Worm (Caenorhabditis elegans) whole organism, L2 larva: Measurements from ENCODE around the gene tag-278.

Experiments
- C34F6.9 ChIP-seq: fragments of 150-350 bp; optimal IDR thresholded peaks from 2 replicates; lab custom pipeline; 2014; ENCODE audit warnings: missing biosample characterization, missing genetic modification characterization
- F13H6.1 ChIP-seq: sonication (generic microtip); optimal IDR thresholded peaks from 2 replicates; lab custom pipeline; 2016; ENCODE audit warnings: missing genetic modification characterization, missing compliant biosample characterization
- R02D3.7 ChIP-seq: fragments of 150-350 bp; optimal IDR thresholded peaks from 2 replicates; lab custom pipeline; 2014; ENCODE audit warnings: missing biosample characterization, missing genetic modification characterization
- Y55F3AM.14 ChIP-seq: fragments of 200-800 bp; sonication (Bioruptor generic); optimal IDR thresholded peaks from 2 replicates; lab custom pipeline; 2018; ENCODE audit warnings: mild to moderate bottlenecking, missing genetic modification characterization, missing compliant biosample characterization
- alr-1 ChIP-seq: fragments of 150-350 bp; optimal IDR thresholded peaks from 2 replicates; lab custom pipeline; 2014; ENCODE audit warnings: missing biosample characterization, missing genetic modification characterization
- aly-2 ChIP-seq: fragments of 150-350 bp; optimal IDR thresholded peaks from 2 replicates; lab custom pipeline; 2014; ENCODE audit warnings: missing biosample characterization, missing genetic modification characterization
- ama-1 ChIP-seq: fragments of 150-350 bp; optimal IDR thresholded peaks from 2 replicates; lab custom pipeline; 2018; ENCODE audit warnings: inconsistent platforms
- blmp-1 ChIP-seq: sonication (generic microtip); optimal IDR thresholded peaks from 2 replicates; lab custom pipeline; 2017; ENCODE audit warnings: missing genetic modification characterization, mild to moderate bottlenecking, missing compliant biosample characterization, antibody characterized with exemption, moderate library complexity; ENCODE audit not compliant: insufficient read depth
- ceh-16 ChIP-seq: fragments of 150-350 bp; optimal IDR thresholded peaks from 2 replicates; lab custom pipeline; 2014; ENCODE audit warnings: missing biosample characterization, missing genetic modification characterization
- ceh-82 ChIP-seq: fragments of 150-350 bp; optimal IDR thresholded peaks from 2 replicates; lab custom pipeline; 2014; ENCODE audit warnings: missing biosample characterization, missing genetic modification characterization
- crh-2 ChIP-seq: sonication (generic microtip); optimal IDR thresholded peaks from 2 replicates; lab custom pipeline; 2017; ENCODE audit warnings: missing biosample characterization, missing genetic modification characterization
- elt-1 ChIP-seq: fragments of 150-350 bp; optimal IDR thresholded peaks from 2 replicates; lab custom pipeline; 2014; ENCODE audit warnings: missing biosample characterization, missing genetic modification characterization
- elt-3 ChIP-seq: sonication (generic microtip); optimal IDR thresholded peaks from 2 replicates; lab custom pipeline; 2017; ENCODE audit warnings: missing biosample characterization, missing genetic modification characterization
- fos-1 ChIP-seq: fragments of 150-350 bp; optimal IDR thresholded peaks from 2 replicates; lab custom pipeline; 2014; ENCODE audit warnings: missing biosample characterization, missing genetic modification characterization
- gmeb-1 ChIP-seq: fragments of 150-350 bp; optimal IDR thresholded peaks from 2 replicates; lab custom pipeline; 2014; ENCODE audit warnings: missing biosample characterization, missing genetic modification characterization
- lin-39 ChIP-seq: fragments of 150-350 bp; optimal IDR thresholded peaks from 2 replicates; lab custom pipeline; 2014; ENCODE audit warnings: missing biosample characterization, missing genetic modification reagents, missing genetic modification characterization
- lsy-2 ChIP-seq, 2 experiments: fragments of 150-350 bp in 1 of 2; sonication (generic microtip) in 1 of 2; optimal IDR thresholded peaks; 2 replicates each; lab custom pipeline; 2014 to 2017; ENCODE audit warnings: missing biosample characterization in 2 of 2, missing genetic modification characterization in 2 of 2
- mab-5 ChIP-seq: fragments of 150-350 bp; optimal IDR thresholded peaks from 2 replicates; lab custom pipeline; 2014; ENCODE audit warnings: missing biosample characterization, missing genetic modification characterization
- mbf-1 ChIP-seq: sonication (generic microtip); optimal IDR thresholded peaks from 2 replicates; lab custom pipeline; 2017; ENCODE audit warnings: missing biosample characterization, missing genetic modification characterization
- mdl-1 ChIP-seq, 2 experiments: fragments of 150-350 bp in 1 of 2; sonication (generic microtip) in 1 of 2; optimal IDR thresholded peaks; 2 replicates each; lab custom pipeline; 2017; ENCODE audit warnings: missing biosample characterization in 2 of 2, missing genetic modification characterization in 2 of 2
- nhr-10 ChIP-seq: sonication (generic microtip); optimal IDR thresholded peaks from 2 replicates; lab custom pipeline; 2017; ENCODE audit warnings: missing biosample characterization, missing genetic modification characterization
- nhr-11 ChIP-seq: fragments of 150-350 bp; optimal IDR thresholded peaks from 2 replicates; lab custom pipeline; 2014; ENCODE audit warnings: missing biosample characterization, missing genetic modification characterization
- nhr-21 ChIP-seq: fragments of 150-350 bp; optimal IDR thresholded peaks from 2 replicates; lab custom pipeline; 2014; ENCODE audit warnings: missing biosample characterization, missing genetic modification characterization
- nhr-237 ChIP-seq: fragments of 150-350 bp; optimal IDR thresholded peaks from 2 replicates; lab custom pipeline; 2014; ENCODE audit warnings: missing biosample characterization, missing genetic modification characterization
- nhr-6 ChIP-seq: fragments of 150-350 bp; optimal IDR thresholded peaks from 2 replicates; lab custom pipeline; 2014; ENCODE audit warnings: missing biosample characterization, missing genetic modification characterization
- nhr-77 ChIP-seq: fragments of 150-350 bp; optimal IDR thresholded peaks from 2 replicates; lab custom pipeline; 2014; ENCODE audit warnings: missing biosample characterization, missing genetic modification characterization
- peb-1 ChIP-seq: fragments of 150-350 bp; optimal IDR thresholded peaks from 2 replicates; lab custom pipeline; 2014; ENCODE audit warnings: missing biosample characterization, missing genetic modification characterization
- skn-1 ChIP-seq: sonication (generic microtip); optimal IDR thresholded peaks from 2 replicates; lab custom pipeline; 2017; ENCODE audit warnings: missing biosample characterization, missing genetic modification characterization
- sma-3 ChIP-seq: sonication (generic microtip); optimal IDR thresholded peaks from 2 replicates; lab custom pipeline; 2016; ENCODE audit warnings: missing genetic modification reagents, missing genetic modification characterization, missing compliant biosample characterization
- sma-9 ChIP-seq, 2 experiments: fragments of 150-350 bp in 1 of 2; sonication (generic microtip) in 1 of 2; optimal IDR thresholded peaks; 2 replicates each; lab custom pipeline; 2014 to 2016; ENCODE audit warnings: missing genetic modification characterization in 2 of 2, mild to moderate bottlenecking in 1 of 2, missing biosample characterization in 1 of 2, missing compliant biosample characterization in 1 of 2, missing genetic modification reagents in 1 of 2, moderate library complexity in 1 of 2
- snpc-4 ChIP-seq: fragments of 150-350 bp; optimal IDR thresholded peaks from 2 replicates; lab custom pipeline; 2014; ENCODE audit warnings: missing biosample characterization, missing genetic modification characterization
- unc-39 ChIP-seq: fragments of 150-350 bp; optimal IDR thresholded peaks from 2 replicates; lab custom pipeline; 2014; ENCODE audit warnings: missing biosample characterization, missing genetic modification characterization
- unc-62 ChIP-seq: fragments of 150-350 bp; optimal IDR thresholded peaks from 2 replicates; lab custom pipeline; 2014; ENCODE audit warnings: missing biosample characterization, missing genetic modification reagents, missing genetic modification characterization
- zag-1 ChIP-seq: fragments of 150-350 bp; optimal IDR thresholded peaks from 2 replicates; lab custom pipeline; 2014; ENCODE audit warnings: missing biosample characterization, missing genetic modification characterization
- ztf-1 ChIP-seq: fragments of 200-800 bp; sonication (Bioruptor generic); conservative IDR thresholded peaks from 2 replicates; pipeline ENCODE4 v1.3.6; 2022; ENCODE audit warnings: missing genetic modification characterization, missing compliant biosample characterization
- ztf-11 ChIP-seq: sonication (generic microtip); optimal IDR thresholded peaks from 2 replicates; lab custom pipeline; 2017; ENCODE audit warnings: missing biosample characterization, missing genetic modification characterization
- ztf-4 ChIP-seq: fragments of 150-350 bp; optimal IDR thresholded peaks from 2 replicates; lab custom pipeline; 2014; ENCODE audit warnings: missing biosample characterization, missing genetic modification characterization

tag-278 gene

ce11 chrX:3673584-3674108, 15.4 kb downstream of the tag-278 start, which contains the start of gene ceh-63:
TSS of gene ceh-63 (minus strand) at chrX:3674058.
- TF ChIP-seq ztf-4 (tag; lab: Kevin White, UChicago) (no peak), crh-2 (tag; lab: Kevin White, UChicago) (no peak), ztf-1 (GFP tag; lab: Robert Waterston, UW) (no peak), Y55F3AM.14 (GFP tag; lab: Kevin White, UChicago) (no peak), peb-1 (tag; lab: Kevin White, UChicago) (no peak)
- TF ChIP-seq, all 48 proteins: peak for 0

- TF ChIP-seq lin-39 (tag; lab: Kevin White, UChicago) (no peak), nhr-237 (tag; lab: Kevin White, UChicago) (no peak), lsy-2 (tag; optimal IDR thresholded peaks at IDR 0.05; lab: Kevin White, UChicago) (no peak), fos-1 (tag; lab: Kevin White, UChicago) (no peak), ztf-11 (tag; lab: Kevin White, UChicago) (no peak), gmeb-1 (tag; lab: Kevin White, UChicago) (no peak), mdl-1 (tag; optimal IDR thresholded peaks at IDR 0.05; lab: Kevin White, UChicago) (no peak), crh-2 (tag; lab: Kevin White, UChicago) (no peak), C34F6.9 (no peak), skn-1 (tag; lab: Kevin White, UChicago) (no peak), nhr-77 (tag; lab: Kevin White, UChicago) (no peak), ztf-1 (GFP tag; lab: Robert Waterston, UW) (no peak)
Observed at ce11 chrX:3671998-3672397, 17.0 kb downstream of the tag-278 start, which contains the start of gene C02F12.5. TSS of gene C02F12.5 (minus strand) at chrX:3672098.

ce11 chrX:3668842-3669241, 20.2 kb downstream of the tag-278 start, which contains the start of gene snet-1:
TSS of gene snet-1 (minus strand) at chrX:3668942.
- TF ChIP-seq nhr-6 (tag; lab: Kevin White, UChicago) (no peak), peb-1 (tag; lab: Kevin White, UChicago) (no peak), ceh-82 (tag; lab: Kevin White, UChicago) (no peak), snpc-4 (tag; lab: Kevin White, UChicago) (no peak), C34F6.9 (no peak), ama-1 (lab: Kevin White, UChicago) (no peak), nhr-237 (tag; lab: Kevin White, UChicago) (no peak), unc-62 (no peak), aly-2 (no peak), ztf-1 (GFP tag; lab: Robert Waterston, UW) (no peak), elt-1 (tag; lab: Kevin White, UChicago) (no peak), nhr-10 (tag; lab: Kevin White, UChicago) (no peak), mdl-1 (tag; optimal IDR thresholded peaks at IDR 0.05; lab: Kevin White, UChicago) (no peak), Y55F3AM.14 (GFP tag; lab: Kevin White, UChicago) (no peak), lin-39 (tag; lab: Kevin White, UChicago) (no peak), nhr-11 (tag; lab: Kevin White, UChicago) (no peak), blmp-1 (tag; lab: Kevin White, UChicago) (no peak), mab-5 (no peak)

- TF ChIP-seq nhr-21 (tag; lab: Kevin White, UChicago) (no peak), sma-3 (GFP tag; lab: Kevin White, UChicago) (no peak), elt-1 (tag; lab: Kevin White, UChicago) (no peak), mbf-1 (no peak), ztf-11 (tag; lab: Kevin White, UChicago) (no peak), unc-39 (tag; lab: Kevin White, UChicago) (no peak), alr-1 (tag; lab: Kevin White, UChicago) (no peak), ztf-4 (tag; lab: Kevin White, UChicago) (no peak), elt-3 (tag; lab: Kevin White, UChicago) (no peak), sma-9 (GFP tag; optimal IDR thresholded peaks at IDR 0.05; lab: Kevin White, UChicago) (no peak), sma-9 (tag; optimal IDR thresholded peaks at IDR 0.05; lab: Kevin White, UChicago) (no peak), F13H6.1 (tag; lab: Kevin White, UChicago) (no peak), skn-1 (tag; lab: Kevin White, UChicago) (no peak), zag-1 (no peak), snpc-4 (tag; lab: Kevin White, UChicago) (no peak), mdl-1 (tag; optimal IDR thresholded peaks at IDR 0.05; lab: Kevin White, UChicago) (no peak), lsy-2 (tag; optimal IDR thresholded peaks at IDR 0.05; lab: Kevin White, UChicago) (no peak), R02D3.7 (tag; lab: Kevin White, UChicago) (no peak), ceh-16 (tag; lab: Kevin White, UChicago) (no peak), lin-39 (tag; lab: Kevin White, UChicago) (no peak), nhr-10 (tag; lab: Kevin White, UChicago) (no peak)
Observed at ce11 chrX:3659192-3659591, 29.8 kb downstream of the tag-278 start, which contains the start of gene R11G1.1. TSS of gene R11G1.1 (plus strand) at chrX:3659492.
